Fruit fly (Drosophila melanogaster): Measurements from ENCODE around the gene Msh6.
A peak's percentile ranks its signal among the peaks of the same experiment; 100 is the strongest.

DNA sequence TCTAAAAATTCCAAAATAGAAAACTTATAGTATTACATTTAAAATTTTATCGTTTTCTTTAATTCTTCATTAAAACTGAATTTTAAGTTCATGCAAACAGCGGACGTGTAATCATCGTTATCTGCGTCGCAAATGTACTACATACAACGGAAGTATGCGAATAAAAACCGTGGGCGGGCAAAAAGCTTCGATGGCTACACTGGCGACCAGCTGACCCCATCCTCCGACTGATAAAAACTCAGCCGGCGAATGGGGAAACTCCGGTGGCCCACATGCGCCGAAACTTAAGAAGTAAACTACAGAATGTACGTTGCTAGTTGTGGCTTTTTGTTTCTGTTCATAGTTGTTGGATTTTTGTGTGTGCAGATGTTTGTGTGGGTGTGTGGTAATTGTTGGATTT is 20.6 kb downstream of the Msh6 start:
- peak; percentile 78 for TF ChIP-seq svp (GFP tag)
- no peak for TF ChIP-seq CG32006 (GFP tag; optimal IDR thresholded peaks at IDR 0.05)
- TF ChIP-seq CG6792 (GFP tag; optimal IDR thresholded peaks at IDR 0.05): no peak
- no peak for TF ChIP-seq CG6276 (GFP tag; optimal IDR thresholded peaks at IDR 0.05)
- TF ChIP-seq Lpt (GFP tag; optimal IDR thresholded peaks at IDR 0.05): no peak
- TF ChIP-seq Ets96B (tag; optimal IDR thresholded peaks at IDR 0.05): no peak
- no peak for TF ChIP-seq Sox15 (GFP tag; optimal IDR thresholded peaks at IDR 0.05)
- no peak for TF ChIP-seq Sox14 (GFP tag; optimal IDR thresholded peaks at IDR 0.05)
- no peak for TF ChIP-seq CG6854 (GFP tag; optimal IDR thresholded peaks at IDR 0.05)
- TF ChIP-seq Blimp-1 (GFP tag; optimal IDR thresholded peaks at IDR 0.05): no peak
- no peak for TF ChIP-seq net (GFP tag; optimal IDR thresholded peaks at IDR 0.05)
- no peak for TF ChIP-seq Gug (GFP tag; IDR thresholded peaks at IDR 0.05)
- no peak for TF ChIP-seq Sox102F (GFP tag; optimal IDR thresholded peaks at IDR 0.05)
- no peak for TF ChIP-seq Ets21C (GFP tag; optimal IDR thresholded peaks at IDR 0.05)
